Worm (Caenorhabditis elegans) whole organism, young adult: Measurements from ENCODE around the gene F14H12.17.

ENCODE experiments used
- B0035.1 ChIP-seq: sonication (generic microtip); optimal IDR thresholded peaks from 2 replicates; lab custom pipeline; 2016; ENCODE audit warnings: missing genetic modification characterization, mild to moderate bottlenecking, missing compliant biosample characterization, missing genotype, missing genetic modification reagents
- C17E4.6 ChIP-seq: fragments of 200-800 bp; sonication (Bioruptor generic); IDR thresholded peaks from 2 replicates; pipeline ENCODE4 v1.3.6; 2022; ENCODE audit warnings: missing genetic modification reagents, missing genetic modification characterization, missing compliant biosample characterization
- F22D6.2 ChIP-seq: sonication (generic microtip); optimal IDR thresholded peaks from 2 replicates; lab custom pipeline; 2016; ENCODE audit warnings: mild to moderate bottlenecking, missing genetic modification characterization, missing compliant biosample characterization
- K11D2.4 ChIP-seq: fragments of 200-800 bp; sonication (Bioruptor generic); IDR thresholded peaks from 2 replicates; pipeline ENCODE4 v1.3.6; 2022; ENCODE audit warnings: missing genetic modification reagents, missing genetic modification characterization, missing compliant biosample characterization
- T26A5.8 ChIP-seq: sonication (generic microtip); optimal IDR thresholded peaks from 2 replicates; lab custom pipeline; 2016; ENCODE audit warnings: missing genetic modification characterization, missing compliant biosample characterization
- Y53G8AR.9 ChIP-seq: fragments of 200-800 bp; sonication (Bioruptor generic); conservative IDR thresholded peaks from 2 replicates; pipeline ENCODE4 v1.3.6; 2022; ENCODE audit warnings: missing genetic modification reagents, missing genetic modification characterization, missing compliant biosample characterization
- Y56A3A.18 ChIP-seq: fragments of 200-800 bp; sonication (Bioruptor generic); IDR thresholded peaks from 2 replicates; pipeline ENCODE4 v1.3.6; 2022; ENCODE audit warnings: missing genetic modification reagents, missing genetic modification characterization, missing compliant biosample characterization
- aptf-2 ChIP-seq: fragments of 200-800 bp; sonication (Bioruptor generic); conservative IDR thresholded peaks from 2 replicates; pipeline ENCODE4 v1.3.6; 2022; ENCODE audit warnings: missing genetic modification reagents, missing genetic modification characterization, missing compliant biosample characterization
- aptf-3 ChIP-seq: fragments of 200-800 bp; sonication (Bioruptor generic); IDR thresholded peaks from 2 replicates; pipeline ENCODE4 v1.3.6; 2022; ENCODE audit warnings: missing genetic modification characterization, missing compliant biosample characterization
- atf-7 ChIP-seq: sonication (generic microtip); optimal IDR thresholded peaks from 2 replicates; lab custom pipeline; 2017; ENCODE audit warnings: mild to moderate bottlenecking, missing genetic modification characterization, missing compliant biosample characterization
- attf-3 ChIP-seq: fragments of 200-800 bp; sonication (Bioruptor generic); conservative IDR thresholded peaks from 2 replicates; pipeline ENCODE4 v1.3.6; 2022; ENCODE audit warnings: missing genetic modification reagents, missing genetic modification characterization, missing compliant biosample characterization
- attf-5 ChIP-seq: fragments of 200-800 bp; sonication (Bioruptor generic); optimal IDR thresholded peaks from 2 replicates; lab custom pipeline; 2018; ENCODE audit warnings: mild to moderate bottlenecking, missing genetic modification characterization, missing compliant biosample characterization
- attf-6 ChIP-seq: fragments of 200-800 bp; sonication (Bioruptor generic); IDR thresholded peaks from 2 replicates; pipeline ENCODE4 v1.3.6; 2022; ENCODE audit warnings: missing genetic modification reagents, missing genetic modification characterization, missing compliant biosample characterization
- cebp-1 ChIP-seq, 2 experiments: fragments of 200-800 bp in 1 of 2; sonication (Bioruptor generic) in 1 of 2; sonication (generic microtip) in 1 of 2; IDR thresholded peaks in 1 of 2; optimal IDR thresholded peaks in 1 of 2; 2 replicates each; pipeline versions ENCODE4 v1.3.6 to Lab custom; 2017 to 2022; ENCODE audit warnings: missing compliant biosample characterization in 2 of 2, missing genetic modification characterization in 2 of 2, mild to moderate bottlenecking in 1 of 2, missing genetic modification reagents in 1 of 2, moderate library complexity in 1 of 2
- ceh-91 ChIP-seq: fragments of 200-800 bp; sonication (Bioruptor generic); IDR thresholded peaks from 2 replicates; pipeline ENCODE4 v1.3.6; 2022; ENCODE audit warnings: missing genetic modification reagents, missing genetic modification characterization, missing compliant biosample characterization
- chd-7 ChIP-seq: sonication (generic microtip); optimal IDR thresholded peaks from 2 replicates; lab custom pipeline; 2016; ENCODE audit warnings: mild to moderate bottlenecking, missing genetic modification characterization, moderate library complexity, missing compliant biosample characterization
- die-1 ChIP-seq: sonication (generic microtip); optimal IDR thresholded peaks from 2 replicates; lab custom pipeline; 2016; ENCODE audit warnings: missing genotype, mild to moderate bottlenecking, missing genetic modification characterization, missing compliant biosample characterization
- dpl-1 ChIP-seq: fragments of 150-350 bp; optimal IDR thresholded peaks from 2 replicates; lab custom pipeline; 2014; ENCODE audit warnings: missing biosample characterization, missing genetic modification reagents, missing genetic modification characterization
- egl-18 ChIP-seq: fragments of 200-800 bp; sonication (Bioruptor generic); IDR thresholded peaks from 2 replicates; pipeline ENCODE4 v1.3.6; 2022; ENCODE audit warnings: missing genetic modification reagents, missing genetic modification characterization, missing compliant biosample characterization
- egl-44 ChIP-seq: fragments of 200-800 bp; sonication (Bioruptor generic); IDR thresholded peaks from 2 replicates; pipeline ENCODE4 v1.3.6; 2022; ENCODE audit warnings: missing genetic modification reagents, missing genetic modification characterization, missing compliant biosample characterization
- egrh-3 ChIP-seq: fragments of 200-800 bp; sonication (Bioruptor generic); IDR thresholded peaks from 2 replicates; pipeline ENCODE4 v1.3.6; 2022; ENCODE audit warnings: missing genetic modification reagents, missing genetic modification characterization, missing compliant biosample characterization
- gei-17 ChIP-seq: fragments of 200-800 bp; sonication (Bioruptor generic); optimal IDR thresholded peaks from 2 replicates; lab custom pipeline; 2018; ENCODE audit warnings: mild to moderate bottlenecking, missing genetic modification characterization, missing compliant biosample characterization
- hsf-1 ChIP-seq: fragments of 200-800 bp; sonication (Bioruptor generic); IDR thresholded peaks from 2 replicates; pipeline ENCODE4 v1.3.6; 2022; ENCODE audit warnings: missing genetic modification reagents, missing genetic modification characterization, missing compliant biosample characterization
- let-526 ChIP-seq: fragments of 200-800 bp; sonication (Bioruptor generic); IDR thresholded peaks from 2 replicates; pipeline ENCODE4 v1.3.6; 2022; ENCODE audit warnings: missing genetic modification reagents, missing genetic modification characterization, missing compliant biosample characterization
- let-607 ChIP-seq, 2 experiments: fragments of 200-800 bp in 1 of 2; sonication (Bioruptor generic) in 1 of 2; sonication (generic microtip) in 1 of 2; optimal IDR thresholded peaks; 2 replicates each; lab custom pipeline; 2016 to 2018; ENCODE audit warnings: mild to moderate bottlenecking in 2 of 2, missing compliant biosample characterization in 2 of 2, missing genetic modification characterization in 2 of 2, moderate library complexity in 2 of 2, missing genotype in 1 of 2
- lin-35 ChIP-seq, 3 experiments: fragments of 150-350 bp in 2 of 3; sonication (generic microtip) in 1 of 3; optimal IDR thresholded peaks; 2 replicates each; lab custom pipeline; 2014 to 2018; ENCODE audit warnings: missing biosample characterization in 3 of 3, missing genetic modification characterization in 3 of 3, missing genetic modification reagents in 3 of 3
- lin-54 ChIP-seq: fragments of 200-800 bp; sonication (Bioruptor generic); optimal IDR thresholded peaks from 2 replicates; lab custom pipeline; 2018; ENCODE audit warnings: mild to moderate bottlenecking, missing genetic modification characterization, missing compliant biosample characterization
- lsy-27 ChIP-seq: sonication (generic microtip); optimal IDR thresholded peaks from 2 replicates; lab custom pipeline; 2017; ENCODE audit warnings: missing genetic modification characterization, mild to moderate bottlenecking, missing compliant biosample characterization, antibody characterized with exemption, missing genotype, borderline replicate concordance; ENCODE audit not compliant: insufficient read depth
- mxl-1 ChIP-seq: sonication (generic microtip); optimal IDR thresholded peaks from 2 replicates; lab custom pipeline; 2016; ENCODE audit warnings: missing genetic modification characterization, missing compliant biosample characterization
- nfya-2 ChIP-seq: fragments of 200-800 bp; sonication (Bioruptor generic); IDR thresholded peaks from 2 replicates; pipeline ENCODE4 v1.3.6; 2022; ENCODE audit warnings: missing genetic modification reagents, missing genetic modification characterization, missing compliant biosample characterization
- nfyb-1 ChIP-seq: fragments of 200-800 bp; sonication (Bioruptor generic); IDR thresholded peaks from 2 replicates; pipeline ENCODE4 v1.3.6; 2022; ENCODE audit warnings: missing genetic modification reagents, missing genetic modification characterization, missing compliant biosample characterization
- nhr-179 ChIP-seq: sonication (generic microtip); optimal IDR thresholded peaks from 2 replicates; lab custom pipeline; 2016; ENCODE audit warnings: mild to moderate bottlenecking, missing genetic modification characterization, missing compliant biosample characterization
- nhr-80 ChIP-seq: sonication (generic microtip); optimal IDR thresholded peaks from 2 replicates; lab custom pipeline; 2016; ENCODE audit warnings: missing genetic modification characterization, missing compliant biosample characterization
- nhr-90 ChIP-seq: sonication (generic microtip); optimal IDR thresholded peaks from 2 replicates; lab custom pipeline; 2016; ENCODE audit warnings: missing genotype, mild to moderate bottlenecking, missing genetic modification characterization, missing compliant biosample characterization
- pbrm-1 ChIP-seq: fragments of 200-800 bp; sonication (Bioruptor generic); IDR thresholded peaks from 2 replicates; pipeline ENCODE4 v1.3.6; 2022; ENCODE audit warnings: missing genetic modification reagents, missing genetic modification characterization, missing compliant biosample characterization
- pha-4 ChIP-seq: fragments of 150-350 bp; sonication (generic microtip); optimal IDR thresholded peaks from 2 replicates; lab custom pipeline; 2014; ENCODE audit warnings: missing biosample characterization, missing genetic modification reagents, missing genetic modification characterization
- rcor-1 ChIP-seq: fragments of 200-800 bp; sonication (Bioruptor generic); IDR thresholded peaks from 2 replicates; pipeline ENCODE4 v1.3.6; 2022; ENCODE audit warnings: missing genetic modification reagents, missing genetic modification characterization, missing compliant biosample characterization
- somi-1 ChIP-seq: fragments of 200-800 bp; sonication (Bioruptor generic); optimal IDR thresholded peaks from 2 replicates; lab custom pipeline; 2018; ENCODE audit warnings: mild to moderate bottlenecking, missing genetic modification characterization, missing compliant biosample characterization
- sptf-2 ChIP-seq: fragments of 200-800 bp; sonication (Bioruptor generic); optimal IDR thresholded peaks from 2 replicates; lab custom pipeline; 2018; ENCODE audit warnings: mild to moderate bottlenecking, missing genetic modification characterization, missing compliant biosample characterization
- tbp1 ChIP-seq: fragments of 200-800 bp; sonication (Bioruptor generic); optimal IDR thresholded peaks from 2 replicates; lab custom pipeline; 2018; ENCODE audit warnings: mild to moderate bottlenecking, missing genetic modification characterization, missing compliant biosample characterization
- xnd-1 ChIP-seq: sonication (generic microtip); optimal IDR thresholded peaks from 2 replicates; lab custom pipeline; 2016; ENCODE audit warnings: missing genotype, missing genetic modification reagents, missing genetic modification characterization, missing compliant biosample characterization
- zfh-2 ChIP-seq: fragments of 200-800 bp; sonication (Bioruptor generic); conservative IDR thresholded peaks from 2 replicates; pipeline ENCODE4 v1.3.6; 2022; ENCODE audit warnings: missing genetic modification reagents, missing genetic modification characterization, missing compliant biosample characterization
- ztf-22 ChIP-seq: fragments of 200-800 bp; sonication (Bioruptor generic); optimal IDR thresholded peaks from 2 replicates; lab custom pipeline; 2018; ENCODE audit warnings: mild to moderate bottlenecking, missing genetic modification characterization, moderate library complexity, missing compliant biosample characterization
- ztf-26 ChIP-seq: sonication (generic microtip); optimal IDR thresholded peaks from 2 replicates; lab custom pipeline; 2017; ENCODE audit warnings: missing genetic modification characterization, missing compliant biosample characterization
- ztf-3 ChIP-seq: fragments of 200-800 bp; sonication (Bioruptor generic); optimal IDR thresholded peaks from 2 replicates; lab custom pipeline; 2018; ENCODE audit warnings: mild to moderate bottlenecking, missing genetic modification characterization, missing compliant biosample characterization

F14H12.17 gene

DNA sequence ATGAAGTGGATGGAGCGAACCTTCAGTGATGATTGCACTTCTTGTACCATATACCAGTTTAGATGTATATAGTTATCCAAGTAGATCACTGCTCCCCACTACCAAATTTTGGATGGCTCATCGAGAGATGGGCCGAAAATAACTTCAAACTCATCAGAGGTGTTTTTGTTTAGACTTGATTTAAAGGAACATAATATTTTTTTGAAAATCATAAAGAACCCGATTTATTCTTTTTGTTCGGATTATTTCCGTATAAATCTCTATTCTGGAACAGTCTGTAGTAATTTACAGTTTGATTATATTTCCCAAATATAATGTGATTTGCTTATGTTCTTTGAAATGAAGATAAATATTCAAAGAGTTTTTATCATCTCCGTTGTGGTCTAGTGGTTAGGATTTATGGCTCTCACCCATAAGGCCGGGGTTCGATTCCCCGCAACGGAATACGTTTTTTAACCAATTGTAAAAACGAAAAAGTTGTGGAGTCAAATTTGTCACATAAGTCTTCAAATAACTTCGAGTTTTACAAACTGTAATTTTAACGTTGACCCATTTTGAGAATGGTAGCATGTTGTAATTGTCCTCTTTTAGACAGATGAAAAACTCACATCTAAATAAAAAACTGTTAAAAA, 47.3 kb upstream of the F14H12.17 start (continued):
- TF ChIP-seq let-607 (tag; optimal IDR thresholded peaks at IDR 0.05; lab: Kevin White, UChicago) = no peak
- no peak for TF ChIP-seq ztf-3
- no peak for TF ChIP-seq ztf-22
- no peak for TF ChIP-seq K11D2.4
- no peak for TF ChIP-seq aptf-3 (GFP tag; lab: Robert Waterston, UW)
- no peak for TF ChIP-seq Y53G8AR.9
- peak; percentile 37 for TF ChIP-seq nhr-90 (tag; lab: Kevin White, UChicago)
- no peak for TF ChIP-seq B0035.1 (tag; lab: Kevin White, UChicago)
- TF ChIP-seq chd-7 (tag; lab: Kevin White, UChicago) = no peak
- TF ChIP-seq nfyb-1 (GFP tag; lab: Robert Waterston, UW) = no peak
- no peak for TF ChIP-seq attf-5 (GFP tag; lab: Kevin White, UChicago)
- TF ChIP-seq lsy-27 (tag; lab: Kevin White, UChicago) = no peak
- TF ChIP-seq lin-35 (GFP tag; optimal IDR thresholded peaks at IDR 0.05; lab: Kevin White, UChicago) = no peak
- TF ChIP-seq ceh-91 (GFP tag; lab: Robert Waterston, UW) = no peak
- no peak for TF ChIP-seq egl-18
- no peak for TF ChIP-seq gei-17 (GFP tag; lab: Kevin White, UChicago)
- TF ChIP-seq F22D6.2 = no peak
- no peak for TF ChIP-seq aptf-2 (GFP tag; lab: Robert Waterston, UW)
- TF ChIP-seq hsf-1 (GFP tag; lab: Robert Waterston, UW) = peak; percentile 53; the same call in 1 of the 2 replicates
- TF ChIP-seq ztf-26 (tag; lab: Kevin White, UChicago) = no peak
- TF ChIP-seq rcor-1 (GFP tag; lab: Robert Waterston, UW) = 0 out of 2 replicates have a peak, but pooled peaks have one; percentile 16
- no peak for TF ChIP-seq sptf-2 (GFP tag; lab: Kevin White, UChicago)
- TF ChIP-seq pbrm-1 (GFP tag; lab: Robert Waterston, UW) = no peak
- no peak for TF ChIP-seq pha-4 (tag; lab: Kevin White, UChicago)
- TF ChIP-seq xnd-1 = no peak
- TF ChIP-seq Y56A3A.18 = peak; percentile 54
- no peak for TF ChIP-seq atf-7
- no peak for TF ChIP-seq cebp-1 (GFP tag; IDR thresholded peaks at IDR 0.05; lab: Robert Waterston, UW)
- no peak for TF ChIP-seq cebp-1 (tag; optimal IDR thresholded peaks at IDR 0.05; lab: Kevin White, UChicago)
- no peak for TF ChIP-seq attf-3 (GFP tag; lab: Robert Waterston, UW)
- no peak for TF ChIP-seq somi-1 (GFP tag; lab: Kevin White, UChicago)
- TF ChIP-seq nhr-80 (tag; lab: Kevin White, UChicago) = no peak

DNA sequence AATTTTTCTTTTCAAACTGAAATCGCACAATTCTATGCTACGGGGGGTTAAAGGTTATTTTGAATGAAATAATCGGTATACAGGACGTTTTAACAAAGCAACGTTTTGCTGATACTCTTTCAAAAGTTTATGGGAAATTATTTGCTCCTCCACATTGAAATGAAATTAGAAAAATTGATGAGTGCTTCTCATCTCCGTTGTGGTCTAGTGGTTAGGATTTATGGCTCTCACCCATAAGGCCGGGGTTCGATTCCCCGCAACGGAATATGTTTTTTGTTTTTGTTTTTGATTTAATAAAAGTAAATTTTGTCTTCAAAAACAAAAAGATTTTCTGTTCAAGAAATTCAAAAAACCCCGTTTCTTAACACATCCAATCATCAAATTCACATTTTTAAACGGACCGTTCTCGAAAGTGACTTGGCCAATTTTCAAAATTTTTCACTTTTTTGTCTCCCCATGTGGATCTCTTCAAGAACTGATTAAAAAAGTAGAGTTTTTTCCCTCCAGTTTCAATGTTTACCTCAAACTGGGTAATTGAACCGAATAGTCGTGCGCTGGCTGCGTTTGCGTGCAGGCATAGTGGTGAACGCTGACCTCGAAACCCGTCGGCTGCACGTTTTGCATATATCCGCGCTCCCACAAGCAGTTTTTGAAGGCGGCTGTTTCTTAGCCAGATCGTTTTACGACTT, 46.6 kb upstream of the F14H12.17 start:
- TF ChIP-seq cebp-1 (GFP tag; IDR thresholded peaks at IDR 0.05; lab: Robert Waterston, UW) = no peak
- no peak for TF ChIP-seq cebp-1 (tag; optimal IDR thresholded peaks at IDR 0.05; lab: Kevin White, UChicago)
- peak; percentile 90 for TF ChIP-seq tbp1 (GFP tag; lab: Kevin White, UChicago)
- no peak for TF ChIP-seq nhr-179 (tag; lab: Kevin White, UChicago)
- TF ChIP-seq egl-44 (GFP tag; lab: Robert Waterston, UW) = no peak
- peak; percentile 50 for TF ChIP-seq die-1 (tag; lab: Kevin White, UChicago)
- no peak for TF ChIP-seq K11D2.4
- TF ChIP-seq dpl-1 (GFP tag; lab: Kevin White, UChicago) = no peak
- no peak for TF ChIP-seq B0035.1 (tag; lab: Kevin White, UChicago)
- no peak for TF ChIP-seq egl-18
- TF ChIP-seq C17E4.6 = no peak
- no peak for TF ChIP-seq nfya-2 (GFP tag; lab: Robert Waterston, UW)
- no peak for TF ChIP-seq let-526
- no peak for TF ChIP-seq egrh-3
- no peak for TF ChIP-seq zfh-2
- no peak for TF ChIP-seq lin-54 (GFP tag; lab: Kevin White, UChicago)
- no peak for TF ChIP-seq gei-17 (GFP tag; lab: Kevin White, UChicago)
- no peak for TF ChIP-seq attf-5 (GFP tag; lab: Kevin White, UChicago)
- TF ChIP-seq T26A5.8 = no peak
- 0 out of 2 replicates have a peak, but pooled peaks have one; percentile 7 for TF ChIP-seq rcor-1 (GFP tag; lab: Robert Waterston, UW)
- TF ChIP-seq attf-6 = no peak
- no peak for TF ChIP-seq chd-7 (tag; lab: Kevin White, UChicago)
- peak; percentile 10; the same call in 1 of the 2 replicates for TF ChIP-seq pbrm-1 (GFP tag; lab: Robert Waterston, UW)
- no peak for TF ChIP-seq mxl-1 (tag; lab: Kevin White, UChicago)
